Worm (Caenorhabditis elegans): ENCODE results near the gene flp-13.
A peak's percentile ranks its signal among the peaks of the same experiment; 100 is the strongest.

- no peak for TF ChIP-seq nfya-1 (tag; optimal IDR thresholded peaks at IDR 0.05; ENCODE audit: borderline replicate concordance, insufficient read depth)
- peak; percentile 52; the same call in 1 of the 2 replicates for TF ChIP-seq dox-1 (GFP tag; IDR thresholded peaks at IDR 0.05)
- TF ChIP-seq cebp-1 (GFP tag; IDR thresholded peaks at IDR 0.05), result peak; percentile 74; the same call in 1 of the 2 replicates
- peak; percentile 75 for TF ChIP-seq cebp-1 (tag; optimal IDR thresholded peaks at IDR 0.05)
Measured at ce11 chrIV:7710824-7711223, 12.6 kb upstream of the flp-13 start, which contains the start of gene nhr-8.
